Worm (Caenorhabditis elegans) whole organism, L3 larva: Measurements from ENCODE around the gene bus-18.

Experiments
- elt-2 ChIP-seq: sonication (generic microtip); optimal IDR thresholded peaks from 2 replicates; lab custom pipeline; 2016; ENCODE audit warnings: missing genetic modification reagents, mild to moderate bottlenecking, missing genetic modification characterization, missing compliant biosample characterization
- fkh-10 ChIP-seq: sonication (generic microtip); optimal IDR thresholded peaks from 2 replicates; lab custom pipeline; 2017; ENCODE audit warnings: missing biosample characterization, missing genetic modification reagents, missing genetic modification characterization
- nfya-1 ChIP-seq: sonication (generic microtip); optimal IDR thresholded peaks from 2 replicates; lab custom pipeline; 2017; ENCODE audit warnings: missing genetic modification characterization, mild to moderate bottlenecking, missing compliant biosample characterization, antibody characterized with exemption, moderate library complexity; ENCODE audit not compliant: insufficient read depth
- nhr-11 ChIP-seq: fragments of 150-350 bp; optimal IDR thresholded peaks from 2 replicates; lab custom pipeline; 2014; ENCODE audit warnings: missing biosample characterization, missing genetic modification characterization
- snpc-4 ChIP-seq: fragments of 150-350 bp; optimal IDR thresholded peaks from 2 replicates; lab custom pipeline; 2014; ENCODE audit warnings: missing biosample characterization, missing genetic modification characterization

DNA sequence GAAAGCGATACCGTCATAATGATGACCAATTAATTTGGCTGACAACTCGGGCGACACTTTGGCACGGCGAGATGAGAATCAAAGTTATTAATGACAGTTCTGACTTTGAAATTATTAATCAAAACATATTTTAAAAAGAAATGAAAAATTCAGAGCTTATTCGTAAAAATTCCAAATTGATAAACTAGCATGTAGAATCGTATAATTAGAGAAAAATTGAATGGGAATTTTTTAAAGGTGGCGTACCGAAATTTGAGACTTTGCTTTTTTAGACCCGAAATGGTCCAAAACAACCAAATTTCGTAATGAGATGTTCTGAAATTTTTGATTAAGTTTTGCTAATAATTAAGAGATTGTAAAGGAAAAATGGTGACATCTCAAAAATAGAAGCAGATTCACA is 47.5 kb upstream of the bus-18 start, which contains the start of gene daf-11:
- TF ChIP-seq elt-2 (tag; lab: Kevin White, UChicago) (no peak), nfya-1 (no peak), snpc-4 (tag; lab: Kevin White, UChicago) (no peak), nhr-11 (tag; lab: Kevin White, UChicago) (no peak), fkh-10 (GFP tag; lab: Kevin White, UChicago) (no peak)
